Worm (Caenorhabditis elegans): ENCODE measurements around the gene nfx-1.

The nfx-1 gene

DNA sequence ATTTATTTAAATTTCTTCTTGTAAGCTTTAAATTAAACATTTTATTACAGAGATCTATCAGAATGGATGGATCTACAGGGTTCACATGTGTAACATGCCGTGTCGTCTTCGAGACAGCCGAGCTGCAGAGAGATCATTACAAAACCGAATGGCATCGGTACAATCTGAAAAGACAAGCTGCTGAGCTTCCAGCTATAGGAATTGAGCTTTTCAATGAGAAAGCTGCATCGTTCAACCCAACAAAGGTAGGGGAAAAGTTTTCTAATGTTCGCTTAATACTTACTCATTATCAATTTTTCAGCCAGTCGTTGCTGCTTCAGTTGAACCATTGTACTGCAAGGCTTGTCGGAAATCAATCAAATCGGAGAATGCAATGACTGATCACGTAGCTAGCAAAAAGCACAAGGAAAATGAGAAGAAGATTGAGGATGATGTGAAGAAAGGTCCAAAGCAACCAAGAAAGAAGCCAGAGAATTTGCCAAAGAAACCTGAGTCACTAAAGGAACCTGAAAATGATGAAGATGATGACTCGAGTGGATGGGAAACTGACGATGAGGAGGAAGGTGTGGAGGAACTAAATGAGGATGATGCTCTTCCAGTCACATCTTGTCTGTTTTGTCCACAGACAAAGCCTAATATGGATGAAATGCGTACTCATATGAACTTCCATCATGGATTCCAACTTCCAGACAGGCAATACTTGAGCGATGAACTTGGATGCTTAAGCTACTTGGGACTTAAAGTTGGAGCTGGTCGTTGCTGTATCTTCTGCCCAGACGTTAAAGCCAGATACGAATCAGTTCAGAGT is 6.6 kb downstream of the nfx-1 start, which contains the start of gene znf-622:
TSS of gene znf-622 (plus strand) at position 51 of the 808 bp plus-strand sequence.
- TF ChIP-seq cog-1 (tag; optimal IDR thresholded peaks at IDR 0.05) (no peak), T22C8.4 (GFP tag; IDR thresholded peaks at IDR 0.05) (no peak), ztf-23 (GFP tag; IDR thresholded peaks at IDR 0.05) (no peak), flt-1 (GFP tag; IDR thresholded peaks at IDR 0.05) (no peak), ztf-29 (GFP tag; IDR thresholded peaks at IDR 0.05) (no peak), klf-2 (GFP tag; conservative IDR thresholded peaks at IDR 0.05) (no peak), med-1 (GFP tag; optimal IDR thresholded peaks at IDR 0.05; ENCODE audit: insufficient read depth) (no peak)

DNA sequence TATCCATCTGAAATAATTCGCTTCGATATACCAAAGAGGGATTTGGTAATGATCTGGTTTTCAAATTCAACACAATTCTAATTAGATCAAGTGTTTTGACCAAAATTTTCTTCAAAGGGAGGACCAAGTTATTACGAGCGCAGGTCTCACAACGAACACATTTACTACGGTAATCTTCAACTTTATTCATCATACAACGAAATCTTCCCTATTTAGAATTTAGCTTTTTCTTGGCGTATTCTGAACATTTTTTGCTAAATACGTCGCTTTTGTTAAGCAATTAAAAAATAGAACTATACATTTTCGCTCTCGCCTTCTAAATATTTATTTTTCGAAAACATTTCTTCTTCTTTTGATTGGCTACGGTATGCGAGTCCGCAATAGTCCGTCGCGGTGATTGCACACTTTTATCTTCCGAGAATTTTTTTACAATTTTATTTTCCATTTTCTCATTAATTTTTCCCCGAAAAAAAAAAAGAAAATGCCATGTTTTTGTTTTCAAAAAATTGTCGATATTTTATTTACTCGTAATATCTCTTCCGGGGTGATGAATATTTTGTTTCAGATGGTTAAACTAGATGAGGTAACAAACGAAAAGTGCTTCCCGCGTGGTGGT is 7.9 kb downstream of the nfx-1 start, which contains the start of gene let-716:
TSS of gene let-716 (plus strand) at position 566 of the 616 bp plus-strand sequence.
- no peak for TF ChIP-seq ztf-23 (GFP tag; IDR thresholded peaks at IDR 0.05)
- no peak for TF ChIP-seq T22C8.4 (GFP tag; IDR thresholded peaks at IDR 0.05)
- TF ChIP-seq tab-1 (GFP tag; IDR thresholded peaks at IDR 0.05) = no peak

DNA sequence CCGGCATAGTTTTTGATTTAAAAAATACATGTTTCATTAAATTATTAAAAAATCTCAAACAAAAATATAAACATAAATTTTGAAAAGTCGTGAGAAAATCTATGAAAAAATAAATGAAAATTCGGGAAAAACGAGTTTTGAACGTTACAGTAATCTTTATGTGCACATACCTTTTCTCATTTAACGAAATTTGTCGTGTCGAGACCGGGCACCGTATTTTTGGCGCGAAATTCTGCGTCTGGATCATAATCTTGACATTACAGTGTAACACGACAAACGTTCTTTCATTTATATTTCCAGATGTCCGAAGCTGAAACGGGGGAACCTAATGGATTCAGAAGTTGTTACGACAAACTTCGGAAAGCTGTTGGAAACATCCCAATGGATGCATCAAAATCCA is 14.4 kb downstream of the nfx-1 start, which contains the start of gene C16A3.2:
TSS of gene C16A3.2 (plus strand) at position 301 of the 400 bp plus-strand sequence.
- TF ChIP-seq ztf-23 (GFP tag; IDR thresholded peaks at IDR 0.05) (no peak), med-1 (GFP tag; optimal IDR thresholded peaks at IDR 0.05; ENCODE audit: insufficient read depth) (no peak), ref-1 (GFP tag; conservative IDR thresholded peaks at IDR 0.05) (no peak), ztf-29 (GFP tag; IDR thresholded peaks at IDR 0.05) (no peak), cog-1 (tag; optimal IDR thresholded peaks at IDR 0.05) (no peak), tab-1 (GFP tag; IDR thresholded peaks at IDR 0.05) (no peak), flt-1 (GFP tag; IDR thresholded peaks at IDR 0.05) (no peak), klf-2 (GFP tag; conservative IDR thresholded peaks at IDR 0.05) (no peak), T22C8.4 (GFP tag; IDR thresholded peaks at IDR 0.05) (no peak)

DNA sequence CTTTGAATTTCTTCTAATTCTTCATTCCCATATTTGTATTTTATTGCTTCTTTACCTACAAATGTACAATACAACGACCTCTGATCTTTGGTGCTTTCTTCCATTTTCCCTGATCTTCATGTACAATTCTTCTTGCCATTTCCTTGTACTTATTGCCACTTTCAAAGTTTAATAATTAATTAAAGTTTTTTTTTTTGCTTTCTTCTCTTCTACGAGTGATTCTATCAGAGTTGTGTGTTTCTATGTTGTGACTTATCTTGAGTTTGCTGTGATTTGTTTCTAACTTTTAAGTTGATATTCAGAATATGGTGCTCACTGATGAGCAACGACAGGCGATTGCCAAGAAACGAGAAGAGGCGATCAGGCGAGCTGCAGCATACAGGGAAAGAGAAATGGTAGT is 15.5 kb downstream of the nfx-1 start, which contains the start of gene smrc-1:
TSS of gene smrc-1 (plus strand) at position 301 of the 400 bp plus-strand sequence.
- no peak for TF ChIP-seq klf-2 (GFP tag; conservative IDR thresholded peaks at IDR 0.05)
- TF ChIP-seq ztf-29 (GFP tag; IDR thresholded peaks at IDR 0.05) = no peak
- no peak for TF ChIP-seq tab-1 (GFP tag; IDR thresholded peaks at IDR 0.05)
- no peak for TF ChIP-seq flt-1 (GFP tag; IDR thresholded peaks at IDR 0.05)
- no peak for TF ChIP-seq med-1 (GFP tag; optimal IDR thresholded peaks at IDR 0.05; ENCODE audit: insufficient read depth)
- TF ChIP-seq cog-1 (tag; optimal IDR thresholded peaks at IDR 0.05) = no peak
- no peak for TF ChIP-seq T22C8.4 (GFP tag; IDR thresholded peaks at IDR 0.05)

DNA sequence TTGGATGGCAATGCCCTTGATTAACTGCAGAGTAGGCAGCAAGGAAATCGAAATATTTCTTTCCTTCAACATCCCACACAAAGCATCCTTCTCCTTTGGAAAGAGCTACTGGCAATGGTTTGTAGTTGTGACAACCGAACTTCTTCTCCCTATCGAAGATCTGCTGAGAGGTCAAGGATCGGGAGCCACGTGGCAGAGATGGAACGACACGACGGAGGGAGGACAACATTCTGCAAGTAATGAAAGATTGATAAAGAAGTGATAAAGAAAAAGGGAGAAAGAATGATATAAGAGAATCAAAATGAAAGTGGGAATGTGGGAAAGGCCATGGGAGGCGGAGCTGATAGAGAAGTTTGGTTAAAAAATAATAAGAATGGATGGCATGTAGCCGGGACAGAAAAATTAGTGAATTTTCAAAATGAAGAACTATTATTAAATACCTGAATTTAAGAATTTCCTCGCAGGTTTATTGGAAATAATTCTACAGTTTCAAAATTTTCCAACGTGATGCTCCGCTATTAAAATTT is 20.6 kb downstream of the nfx-1 start, which contains the start of gene oatr-1:
TSS of gene oatr-1 (minus strand) at position 477 of the 527 bp plus-strand sequence.
- TF ChIP-seq klf-2 (GFP tag; conservative IDR thresholded peaks at IDR 0.05) = no peak
- TF ChIP-seq T22C8.4 (GFP tag; IDR thresholded peaks at IDR 0.05) = no peak
- TF ChIP-seq flt-1 (GFP tag; IDR thresholded peaks at IDR 0.05) = no peak
- TF ChIP-seq cog-1 (tag; optimal IDR thresholded peaks at IDR 0.05) = no peak

DNA sequence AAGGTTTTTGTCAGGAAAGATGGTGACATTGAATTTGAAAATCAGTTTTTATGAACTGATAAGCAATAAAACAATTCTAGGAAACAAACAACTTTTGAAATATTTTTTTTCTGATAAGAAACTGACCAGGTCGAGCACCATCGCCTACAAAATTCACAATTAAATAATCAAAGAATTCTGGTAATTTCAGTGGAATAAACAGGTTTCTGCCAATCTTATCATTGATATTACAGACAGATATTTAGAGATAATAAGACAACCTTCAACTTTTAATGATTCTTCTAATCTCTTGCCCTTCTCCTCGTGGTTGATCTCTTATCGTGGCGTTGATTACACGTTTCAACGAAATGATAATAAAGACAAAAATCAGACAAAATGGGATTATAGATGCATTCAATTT is 21.2 kb downstream of the nfx-1 start:
- TF ChIP-seq ztf-23 (GFP tag; IDR thresholded peaks at IDR 0.05) = no peak
- no peak for TF ChIP-seq klf-2 (GFP tag; conservative IDR thresholded peaks at IDR 0.05)
- no peak for TF ChIP-seq ztf-29 (GFP tag; IDR thresholded peaks at IDR 0.05)
- no peak for TF ChIP-seq ref-1 (GFP tag; conservative IDR thresholded peaks at IDR 0.05)
- TF ChIP-seq cog-1 (tag; optimal IDR thresholded peaks at IDR 0.05) = no peak
- TF ChIP-seq med-1 (GFP tag; optimal IDR thresholded peaks at IDR 0.05; ENCODE audit: insufficient read depth) = no peak
- TF ChIP-seq tab-1 (GFP tag; IDR thresholded peaks at IDR 0.05) = no peak
- no peak for TF ChIP-seq T22C8.4 (GFP tag; IDR thresholded peaks at IDR 0.05)
- no peak for TF ChIP-seq flt-1 (GFP tag; IDR thresholded peaks at IDR 0.05)

DNA sequence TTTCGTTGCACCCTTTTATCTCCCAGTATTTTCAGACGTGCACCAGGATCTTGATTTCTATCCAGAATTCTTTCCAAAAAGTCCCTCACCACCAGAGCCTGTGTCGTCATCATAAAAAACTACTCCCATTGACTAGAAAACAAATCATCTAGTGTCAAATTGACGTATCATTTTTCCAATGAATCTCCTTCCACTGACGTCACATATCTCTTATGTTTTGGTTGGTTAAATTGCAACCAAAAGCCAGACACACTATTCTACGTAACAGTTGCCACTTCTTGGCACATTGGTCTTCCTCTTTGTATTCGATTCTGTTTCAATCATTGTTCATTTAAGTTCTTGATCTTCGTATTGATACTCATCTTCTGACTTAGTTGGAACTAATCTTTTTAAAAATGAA is 22.9 kb downstream of the nfx-1 start:
- TF ChIP-seq klf-2 (GFP tag; conservative IDR thresholded peaks at IDR 0.05) (no peak), flt-1 (GFP tag; IDR thresholded peaks at IDR 0.05) (no peak), cog-1 (tag; optimal IDR thresholded peaks at IDR 0.05) (no peak), ztf-29 (GFP tag; IDR thresholded peaks at IDR 0.05) (no peak), T22C8.4 (GFP tag; IDR thresholded peaks at IDR 0.05) (no peak), ztf-23 (GFP tag; IDR thresholded peaks at IDR 0.05) (no peak), ref-1 (GFP tag; conservative IDR thresholded peaks at IDR 0.05) (no peak)

DNA sequence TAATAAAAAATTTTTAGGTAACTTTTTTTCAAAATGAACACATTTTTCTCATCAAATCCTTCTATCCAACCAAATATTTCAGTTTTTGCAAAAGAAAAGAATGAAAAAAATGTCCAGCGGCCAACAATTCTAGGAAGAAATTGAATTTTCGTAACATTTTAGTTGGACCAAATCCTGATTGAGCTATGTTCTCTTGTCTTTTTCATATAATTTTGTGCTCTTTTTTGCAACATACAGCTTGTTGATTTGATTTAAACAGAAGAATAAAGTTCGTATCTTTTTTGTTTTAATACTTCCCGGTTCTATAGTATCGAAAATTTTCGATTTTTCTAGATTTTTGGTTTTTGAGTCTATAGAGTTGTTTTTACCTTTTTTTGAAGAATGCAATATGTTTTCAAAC is 24.2 kb downstream of the nfx-1 start:
- TF ChIP-seq flt-1 (GFP tag; IDR thresholded peaks at IDR 0.05) (no peak), ztf-23 (GFP tag; IDR thresholded peaks at IDR 0.05) (no peak), med-1 (GFP tag; optimal IDR thresholded peaks at IDR 0.05; ENCODE audit: insufficient read depth) (no peak), tab-1 (GFP tag; IDR thresholded peaks at IDR 0.05) (no peak), T22C8.4 (GFP tag; IDR thresholded peaks at IDR 0.05) (no peak), ztf-29 (GFP tag; IDR thresholded peaks at IDR 0.05) (no peak), cog-1 (tag; optimal IDR thresholded peaks at IDR 0.05) (no peak), ref-1 (GFP tag; conservative IDR thresholded peaks at IDR 0.05) (no peak), klf-2 (GFP tag; conservative IDR thresholded peaks at IDR 0.05) (no peak)

DNA sequence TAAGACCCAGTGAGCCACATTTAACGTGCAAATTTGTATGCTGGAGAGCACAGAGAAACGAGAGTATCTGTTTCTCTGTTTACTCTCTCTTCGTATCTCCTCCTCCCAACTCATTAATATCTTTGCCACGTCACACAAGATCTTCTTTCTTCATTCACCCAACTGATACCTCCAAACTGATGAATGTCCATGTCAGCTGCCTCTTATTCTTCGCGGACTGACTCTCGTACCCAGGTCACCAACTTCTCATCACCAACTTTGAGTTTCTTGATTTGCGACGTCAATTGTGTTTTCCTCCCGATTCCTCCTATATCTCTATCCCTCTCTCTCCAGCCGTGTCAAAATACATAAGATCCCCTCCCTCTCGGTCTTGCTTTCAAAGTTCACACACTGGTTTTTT is 27.2 kb downstream of the nfx-1 start:
- TF ChIP-seq tab-1 (GFP tag; IDR thresholded peaks at IDR 0.05) = no peak

DNA sequence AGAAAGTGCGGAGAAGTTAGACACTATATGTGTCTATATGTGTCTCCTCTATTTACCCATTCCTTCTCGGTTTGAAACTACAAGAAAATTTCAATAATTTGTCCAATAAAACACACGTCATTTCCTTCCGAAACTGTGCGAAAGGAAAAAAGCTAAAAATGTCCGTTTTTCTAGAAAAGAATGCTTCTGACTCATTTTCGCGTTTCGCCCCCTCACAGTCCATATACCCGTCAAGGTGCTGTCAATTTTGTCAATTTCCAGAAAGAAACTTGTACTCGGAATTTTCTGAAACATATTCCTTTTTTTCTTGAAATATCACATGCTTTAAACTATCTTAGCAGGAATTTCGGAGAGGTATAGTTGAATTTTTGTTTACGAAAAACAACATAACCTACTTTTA is 27.6 kb downstream of the nfx-1 start:
- no peak for TF ChIP-seq ref-1 (GFP tag; conservative IDR thresholded peaks at IDR 0.05)
- TF ChIP-seq ztf-29 (GFP tag; IDR thresholded peaks at IDR 0.05) = no peak
- TF ChIP-seq tab-1 (GFP tag; IDR thresholded peaks at IDR 0.05) = no peak
- no peak for TF ChIP-seq T22C8.4 (GFP tag; IDR thresholded peaks at IDR 0.05)
- no peak for TF ChIP-seq klf-2 (GFP tag; conservative IDR thresholded peaks at IDR 0.05)
- no peak for TF ChIP-seq ztf-23 (GFP tag; IDR thresholded peaks at IDR 0.05)
- no peak for TF ChIP-seq med-1 (GFP tag; optimal IDR thresholded peaks at IDR 0.05; ENCODE audit: insufficient read depth)
- TF ChIP-seq flt-1 (GFP tag; IDR thresholded peaks at IDR 0.05) = no peak
- no peak for TF ChIP-seq cog-1 (tag; optimal IDR thresholded peaks at IDR 0.05)
